Fruit fly (Drosophila melanogaster) whole organism, embryonic: ENCODE results near the gene CG31548.

Experiments used
- CG10274 ChIP-seq: fragments of 200-800 bp; sonication (Bioruptor generic); optimal IDR thresholded peaks from 3 replicates; lab custom pipeline; 2017; ENCODE audit warnings: missing biosample characterization, mild to moderate bottlenecking, missing genetic modification characterization
- CG10462 ChIP-seq: fragments of 200-800 bp; sonication (Bioruptor generic); optimal IDR thresholded peaks from 2 replicates; lab custom pipeline; 2016; ENCODE audit warnings: missing biosample characterization, missing genetic modification characterization
- CG10543 ChIP-seq: fragments of 200-800 bp; sonication (Bioruptor generic); optimal IDR thresholded peaks from 3 replicates; lab custom pipeline; 2017; ENCODE audit warnings: missing biosample characterization, mild to moderate bottlenecking, missing genetic modification characterization, moderate library complexity
- CG10565 ChIP-seq: fragments of 200-800 bp; sonication (Bioruptor generic); optimal IDR thresholded peaks from 3 replicates; lab custom pipeline; 2016; ENCODE audit warnings: missing biosample characterization, mild to moderate bottlenecking, missing genetic modification characterization
- CG12744 ChIP-seq: fragments of 200-800 bp; sonication (Bioruptor generic); optimal IDR thresholded peaks from 2 replicates; lab custom pipeline; 2016; ENCODE audit warnings: missing biosample characterization, missing genetic modification characterization
- CG14050 ChIP-seq: fragments of 200-800 bp; sonication (Bioruptor generic); IDR thresholded peaks from 3 replicates; pipeline ENCODE4 v1.3.6; 2022; ENCODE audit warnings: missing biosample characterization, missing genetic modification characterization
- CG15269 ChIP-seq: fragments of 200-800 bp; sonication (Bioruptor generic); optimal IDR thresholded peaks from 2 replicates; lab custom pipeline; 2018; ENCODE audit warnings: missing biosample characterization, mild to moderate bottlenecking, missing genetic modification characterization, moderate library complexity
- CG1647 ChIP-seq: fragments of 200-800 bp; sonication (Bioruptor generic); optimal IDR thresholded peaks from 3 replicates; lab custom pipeline; 2016; ENCODE audit warnings: missing biosample characterization, missing genetic modification characterization
- CG17912 ChIP-seq: fragments of 200-800 bp; sonication (Bioruptor generic); optimal IDR thresholded peaks from 2 replicates; lab custom pipeline; 2018; ENCODE audit warnings: missing biosample characterization, mild to moderate bottlenecking, missing genetic modification characterization
- CG34224 ChIP-seq: fragments of 200-800 bp; sonication (Bioruptor generic); IDR thresholded peaks from 3 replicates; pipeline ENCODE4 v1.3.6; 2022; ENCODE audit warnings: missing biosample characterization, missing genetic modification characterization; ENCODE audit not compliant: partially characterized antibody
- CG34422 ChIP-seq: fragments of 200-800 bp; sonication (Bioruptor generic); IDR thresholded peaks from 3 replicates; pipeline ENCODE4 v1.3.6; 2022; ENCODE audit warnings: missing biosample characterization, missing genetic modification characterization
- CG4328 ChIP-seq: fragments of 200-800 bp; sonication (Bioruptor generic); optimal IDR thresholded peaks from 3 replicates; lab custom pipeline; 2017; ENCODE audit warnings: missing biosample characterization, missing genetic modification reagents, missing genetic modification characterization
- CG5180 ChIP-seq: fragments of 200-800 bp; sonication (Bioruptor generic); optimal IDR thresholded peaks from 3 replicates; lab custom pipeline; 2017; ENCODE audit warnings: missing biosample characterization, missing genetic modification characterization, mild to moderate bottlenecking, moderate library complexity, missing genetic modification reagents
- CG6683 ChIP-seq: fragments of 200-800 bp; sonication (Bioruptor generic); optimal IDR thresholded peaks from 2 replicates; lab custom pipeline; 2017; ENCODE audit warnings: missing biosample characterization, mild to moderate bottlenecking, missing genetic modification characterization, missing genetic modification reagents
- CG7987 ChIP-seq: fragments of 200-800 bp; sonication (Bioruptor generic); optimal IDR thresholded peaks from 2 replicates; lab custom pipeline; 2018; ENCODE audit warnings: missing biosample characterization, mild to moderate bottlenecking, missing genetic modification characterization, moderate library complexity
- Doc3 ChIP-seq: fragments of 200-800 bp; sonication (Bioruptor generic); IDR thresholded peaks from 3 replicates; pipeline ENCODE4 v1.3.6; 2022; ENCODE audit warnings: missing biosample characterization, missing genetic modification characterization; ENCODE audit not compliant: partially characterized antibody
- Gsc ChIP-seq: fragments of 200-800 bp; sonication (Bioruptor generic); IDR thresholded peaks from 2 replicates; pipeline ENCODE4 v1.3.6; 2022; ENCODE audit warnings: missing biosample characterization, missing genetic modification characterization
- H2.0 ChIP-seq: fragments of 200-800 bp; sonication (Bioruptor generic); IDR thresholded peaks from 2 replicates; pipeline ENCODE4 v1.3.6; 2022; ENCODE audit warnings: missing biosample characterization, missing genetic modification characterization
- Hey ChIP-seq: fragments of 200-800 bp; sonication (Bioruptor generic); optimal IDR thresholded peaks from 3 replicates; lab custom pipeline; 2018; ENCODE audit warnings: missing biosample characterization, mild to moderate bottlenecking, missing genetic modification characterization
- Hmx ChIP-seq: fragments of 200-800 bp; sonication (Bioruptor generic); optimal IDR thresholded peaks from 2 replicates; lab custom pipeline; 2016; ENCODE audit warnings: missing biosample characterization, missing genetic modification characterization
- Hr3 ChIP-seq: fragments of 200-800 bp; sonication (Bioruptor generic); optimal IDR thresholded peaks from 3 replicates; lab custom pipeline; 2016; ENCODE audit warnings: missing biosample characterization, missing genetic modification characterization
- Kr ChIP-seq: fragments of 200-800 bp; sonication (Bioruptor generic); optimal IDR thresholded peaks from 2 replicates; lab custom pipeline; 2017; ENCODE audit warnings: missing biosample characterization, mild to moderate bottlenecking, missing genetic modification characterization
- Lpt ChIP-seq: fragments of >200 bp; optimal IDR thresholded peaks from 2 replicates; lab custom pipeline; 2018; ENCODE audit warnings: missing biosample characterization, missing genetic modification characterization
- Rx ChIP-seq: fragments of 200-800 bp; sonication (Bioruptor generic); IDR thresholded peaks from 2 replicates; pipeline ENCODE4 v1.3.6; 2022; ENCODE audit warnings: missing biosample characterization, missing genetic modification characterization
- Ssrp ChIP-seq: fragments of 200-800 bp; sonication (Bioruptor generic); optimal IDR thresholded peaks from 2 replicates; lab custom pipeline; 2018; ENCODE audit warnings: missing biosample characterization, mild to moderate bottlenecking, missing genetic modification characterization, moderate library complexity
- Tbp ChIP-seq: fragments of >200 bp; optimal IDR thresholded peaks from 2 replicates; lab custom pipeline; 2018; ENCODE audit warnings: missing biosample characterization, missing genetic modification characterization
- aop ChIP-seq: fragments of 200-800 bp; sonication (Bioruptor generic); IDR thresholded peaks from 2 replicates; pipeline ENCODE4 v1.3.6; 2022; ENCODE audit warnings: missing biosample characterization, missing genetic modification characterization
- br ChIP-seq: fragments of >200 bp; optimal IDR thresholded peaks from 2 replicates; lab custom pipeline; 2017
- corto ChIP-seq: fragments of 200-800 bp; sonication (Bioruptor generic); optimal IDR thresholded peaks from 2 replicates; lab custom pipeline; 2016; ENCODE audit warnings: missing biosample characterization, mild to moderate bottlenecking, missing genetic modification characterization, moderate library complexity
- emc ChIP-seq: fragments of 200-800 bp; sonication (Bioruptor generic); optimal IDR thresholded peaks from 2 replicates; lab custom pipeline; 2016; ENCODE audit warnings: missing biosample characterization, missing genetic modification characterization
- fru ChIP-seq: fragments of >200 bp; optimal IDR thresholded peaks from 2 replicates; lab custom pipeline; 2017
- gcm2 ChIP-seq: fragments of 200-800 bp; sonication (Bioruptor generic); optimal IDR thresholded peaks from 2 replicates; lab custom pipeline; 2016; ENCODE audit warnings: missing biosample characterization, missing genetic modification characterization
- grn ChIP-seq: fragments of 200-800 bp; sonication (Bioruptor generic); optimal IDR thresholded peaks from 3 replicates; lab custom pipeline; 2017; ENCODE audit warnings: missing biosample characterization, missing genetic modification characterization
- h ChIP-seq: fragments of >200 bp; optimal IDR thresholded peaks from 2 replicates; lab custom pipeline; 2017
- insv ChIP-seq, 2 experiments: fragments of 200-800 bp; sonication (Bioruptor generic); optimal IDR thresholded peaks; 3 replicates each; lab custom pipeline; 2016 to 2018; ENCODE audit warnings: missing biosample characterization in 2 of 2, missing genetic modification characterization in 2 of 2
- kay ChIP-seq: fragments of 200-800 bp; sonication (Bioruptor generic); optimal IDR thresholded peaks from 2 replicates; lab custom pipeline; 2016; ENCODE audit warnings: missing biosample characterization, missing genetic modification characterization
- lbe ChIP-seq: fragments of 200-800 bp; sonication (Bioruptor generic); optimal IDR thresholded peaks from 2 replicates; lab custom pipeline; 2016; ENCODE audit warnings: missing biosample characterization, mild to moderate bottlenecking, missing genetic modification characterization
- luna ChIP-seq: fragments of 200-800 bp; sonication (Bioruptor generic); optimal IDR thresholded peaks from 2 replicates; lab custom pipeline; 2016; ENCODE audit warnings: missing biosample characterization, missing genetic modification characterization
- nau ChIP-seq: fragments of 200-800 bp; sonication (Bioruptor generic); optimal IDR thresholded peaks from 3 replicates; lab custom pipeline; 2017; ENCODE audit warnings: missing biosample characterization, mild to moderate bottlenecking, missing genetic modification characterization, missing genetic modification reagents
- onecut ChIP-seq: fragments of 200-800 bp; sonication (Bioruptor generic); IDR thresholded peaks from 2 replicates; pipeline ENCODE4 v1.3.6; 2022; ENCODE audit warnings: missing biosample characterization, missing genetic modification characterization
- p53 ChIP-seq: fragments of 200-800 bp; sonication (Bioruptor generic); optimal IDR thresholded peaks from 2 replicates; lab custom pipeline; 2016; ENCODE audit warnings: missing biosample characterization, missing genetic modification characterization
- pho ChIP-seq: fragments of 200-800 bp; sonication (Bioruptor generic); optimal IDR thresholded peaks from 2 replicates; lab custom pipeline; 2016; ENCODE audit warnings: missing biosample characterization, missing genetic modification characterization
- pum ChIP-seq: fragments of 200-800 bp; sonication (Bioruptor generic); optimal IDR thresholded peaks from 2 replicates; lab custom pipeline; 2016; ENCODE audit warnings: missing biosample characterization, missing genetic modification characterization
- sob ChIP-seq: fragments of 200-800 bp; sonication (Bioruptor generic); IDR thresholded peaks from 2 replicates; pipeline ENCODE4 v1.3.6; 2022; ENCODE audit warnings: missing biosample characterization, missing genetic modification characterization
- sqz ChIP-seq: fragments of 200-800 bp; sonication (Bioruptor generic); optimal IDR thresholded peaks from 3 replicates; lab custom pipeline; 2018; ENCODE audit warnings: missing biosample characterization, mild to moderate bottlenecking, missing genetic modification characterization
- ssp ChIP-seq: fragments of 200-800 bp; sonication (Bioruptor generic); IDR thresholded peaks from 2 replicates; pipeline ENCODE4 v1.3.6; 2022; ENCODE audit warnings: missing biosample characterization, missing genetic modification characterization
- stc ChIP-seq: fragments of 200-800 bp; sonication (Bioruptor generic); IDR thresholded peaks from 2 replicates; pipeline ENCODE4 v1.3.6; 2022; ENCODE audit warnings: missing biosample characterization, missing genetic modification characterization
- sug ChIP-seq: fragments of 200-800 bp; optimal IDR thresholded peaks from 2 replicates; lab custom pipeline; 2019; ENCODE audit warnings: missing biosample characterization, mild to moderate bottlenecking, missing genetic modification characterization, moderate library complexity
- tio ChIP-seq: fragments of 200-800 bp; sonication (Bioruptor generic); optimal IDR thresholded peaks from 2 replicates; lab custom pipeline; 2017; ENCODE audit warnings: missing biosample characterization, missing genetic modification characterization, inconsistent platforms
- unc-4 ChIP-seq: fragments of 200-800 bp; sonication (Bioruptor generic); IDR thresholded peaks from 2 replicates; pipeline ENCODE4 v1.3.6; 2022; ENCODE audit warnings: missing biosample characterization, missing genetic modification characterization; ENCODE audit not compliant: partially characterized antibody
- wor ChIP-seq: fragments of 200-800 bp; sonication (Bioruptor generic); IDR thresholded peaks from 2 replicates; pipeline ENCODE4 v1.3.6; 2022; ENCODE audit warnings: missing biosample characterization, missing genetic modification characterization

The CG31548 gene

DNA sequence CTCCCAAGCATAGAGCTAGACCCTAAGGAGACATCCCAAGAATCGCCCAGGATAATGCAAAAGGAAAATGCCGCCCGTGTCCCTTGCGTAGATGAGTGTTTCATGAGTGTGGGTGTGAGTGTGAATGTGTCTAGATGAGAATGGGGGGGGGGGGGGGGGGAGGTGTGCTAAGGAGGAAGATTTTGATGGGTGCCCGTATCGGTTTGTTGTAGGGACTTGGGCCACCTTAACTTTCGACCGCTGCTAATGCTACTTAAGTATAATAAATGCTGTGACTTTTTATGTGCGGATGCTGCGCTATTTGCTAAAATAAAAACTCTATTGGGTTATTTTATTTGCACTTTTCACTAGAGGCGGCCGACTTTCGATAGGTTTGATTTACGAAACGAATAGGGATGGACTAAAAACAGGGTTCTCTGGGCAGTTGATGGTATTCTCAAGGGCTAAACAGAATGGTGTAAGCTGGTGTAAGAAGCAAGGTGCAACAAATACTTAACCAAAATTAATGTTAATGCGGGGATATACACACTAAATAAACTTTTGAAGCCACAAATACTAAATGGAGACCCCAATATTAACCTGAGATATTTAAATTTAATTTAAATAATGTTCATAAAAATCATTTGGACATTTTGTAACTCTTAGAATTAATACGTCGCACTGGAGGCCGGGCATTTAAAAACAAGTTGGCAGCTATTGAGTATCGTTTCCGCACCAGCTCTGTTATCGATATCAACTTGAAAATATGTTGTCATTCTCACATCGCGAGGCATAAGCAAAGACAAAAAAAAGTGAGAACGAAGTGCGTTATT, 32.5 kb upstream of the CG31548 start, which contains the start of the genes Xe7 and Atg17 (continued):
- TF ChIP-seq Rx (GFP tag; lab: Robert Waterston, UW) (peak; percentile 79), nau (GFP tag; lab: Kevin White, UChicago) (peak; percentile 44), luna (GFP tag; lab: Kevin White, UChicago) (peak; percentile 74), CG12744 (GFP tag; lab: Kevin White, UChicago) (peak; percentile 57), sug (tag; lab: Kevin White, UChicago) (peak; percentile 95), tio (GFP tag; lab: Kevin White, UChicago) (peak; percentile 95), h (no peak), kay (GFP tag; lab: Kevin White, UChicago) (peak; percentile 76), CG10462 (GFP tag; lab: Kevin White, UChicago) (peak; percentile 80), CG7987 (GFP tag; lab: Kevin White, UChicago) (peak; percentile 62), Doc3 (GFP tag; lab: Robert Waterston, UW) (peak; percentile 39; the same call in 1 of the 3 replicates), Ssrp (tag; lab: Kevin White, UChicago) (peak; percentile 94), Hr3 (peak; percentile 94), CG10565 (peak; percentile 24), Hmx (peak; percentile 79), emc (GFP tag; lab: Kevin White, UChicago) (peak; percentile 77), sqz (GFP tag; lab: Kevin White, UChicago) (peak; percentile 87), CG34224 (GFP tag; lab: Robert Waterston, UW) (peak; percentile 35; the same call in 1 of the 3 replicates), Kr (GFP tag; lab: Kevin White, UChicago) (no peak), wor (GFP tag; lab: Robert Waterston, UW) (peak; percentile 85), Lpt (no peak), insv (GFP tag; optimal IDR thresholded peaks at IDR 0.05; lab: Kevin White, UChicago) (peak in 1 of 2 experiments; percentile 70), CG17912 (GFP tag; lab: Kevin White, UChicago) (peak; percentile 62), br (lab: Kevin White, UChicago) (no peak), fru (lab: Kevin White, UChicago) (no peak), CG10543 (GFP tag; lab: Kevin White, UChicago) (peak; percentile 96), CG14050 (peak; percentile 83), CG6683 (peak; percentile 56), sob (peak; percentile 92), pum (peak; percentile 90), CG5180 (no peak), onecut (peak; percentile 56; the same call in 1 of the 2 replicates), gcm2 (GFP tag; lab: Kevin White, UChicago) (peak; percentile 20), aop (GFP tag; lab: Robert Waterston, UW) (no peak), Gsc (GFP tag; lab: Robert Waterston, UW) (peak; percentile 77), CG4328 (GFP tag; lab: Kevin White, UChicago) (peak; percentile 92), pho (GFP tag; lab: Kevin White, UChicago) (peak; percentile 92), ssp (peak; percentile 88), CG1647 (GFP tag; lab: Kevin White, UChicago) (peak; percentile 89), CG34422 (GFP tag; lab: Robert Waterston, UW) (peak; percentile 91), p53 (peak; percentile 11), CG10274 (GFP tag; lab: Kevin White, UChicago) (peak; percentile 76), lbe (peak; percentile 72), unc-4 (GFP tag; lab: Robert Waterston, UW) (peak; percentile 66), Hey (tag; lab: Kevin White, UChicago) (peak; percentile 76), CG15269 (tag; lab: Kevin White, UChicago) (peak; percentile 94), grn (GFP tag; lab: Kevin White, UChicago) (no peak), stc (GFP tag; lab: Robert Waterston, UW) (peak; percentile 81; the same call in 1 of the 2 replicates), H2.0 (GFP tag; lab: Robert Waterston, UW) (peak; percentile 88), corto (peak; percentile 64), Tbp (GFP tag; lab: Kevin White, UChicago) (no peak)
